Worm (Caenorhabditis elegans) whole organism, L2 larva: ENCODE results near the gene cey-4.

Experiments used
- elt-1 ChIP-seq: fragments of 150-350 bp; optimal IDR thresholded peaks from 2 replicates; lab custom pipeline; 2014; ENCODE audit warnings: missing biosample characterization, missing genetic modification characterization
- lin-13 ChIP-seq: fragments of 150-350 bp; optimal IDR thresholded peaks from 2 replicates; lab custom pipeline; 2014; ENCODE audit warnings: missing biosample characterization, missing genetic modification reagents, missing genetic modification characterization
- lsy-2 ChIP-seq, 2 experiments: fragments of 150-350 bp in 1 of 2; sonication (generic microtip) in 1 of 2; optimal IDR thresholded peaks; 2 replicates each; lab custom pipeline; 2014 to 2017; ENCODE audit warnings: missing biosample characterization in 2 of 2, missing genetic modification characterization in 2 of 2
- mdl-1 ChIP-seq, 2 experiments: fragments of 150-350 bp in 1 of 2; sonication (generic microtip) in 1 of 2; optimal IDR thresholded peaks; 2 replicates each; lab custom pipeline; 2017; ENCODE audit warnings: missing biosample characterization in 2 of 2, missing genetic modification characterization in 2 of 2
- nhr-21 ChIP-seq: fragments of 150-350 bp; optimal IDR thresholded peaks from 2 replicates; lab custom pipeline; 2014; ENCODE audit warnings: missing biosample characterization, missing genetic modification characterization
- ztf-11 ChIP-seq: sonication (generic microtip); optimal IDR thresholded peaks from 2 replicates; lab custom pipeline; 2017; ENCODE audit warnings: missing biosample characterization, missing genetic modification characterization

The cey-4 gene

ce11 chrIII:10818364-10818763 is 50.1 kb downstream of the cey-4 start (continued):
- TF ChIP-seq mdl-1 (tag; optimal IDR thresholded peaks at IDR 0.05; lab: Kevin White, UChicago) (no peak), nhr-21 (tag; lab: Kevin White, UChicago) (no peak), ztf-11 (tag; lab: Kevin White, UChicago) (no peak), lin-13 (peak; percentile 56), elt-1 (tag; lab: Kevin White, UChicago) (no peak), lsy-2 (tag; optimal IDR thresholded peaks at IDR 0.05; lab: Kevin White, UChicago) (peak in 1 of 2 experiments; percentile 64)
